Worm (Caenorhabditis elegans): ENCODE results near the gene ceh-99.
"Not testable (repeated sequence)": the region's sequence is repeated elsewhere in the genome, so short reads cannot be mapped to it uniquely, and the experiment has no call there.

ceh-99 gene

DNA sequence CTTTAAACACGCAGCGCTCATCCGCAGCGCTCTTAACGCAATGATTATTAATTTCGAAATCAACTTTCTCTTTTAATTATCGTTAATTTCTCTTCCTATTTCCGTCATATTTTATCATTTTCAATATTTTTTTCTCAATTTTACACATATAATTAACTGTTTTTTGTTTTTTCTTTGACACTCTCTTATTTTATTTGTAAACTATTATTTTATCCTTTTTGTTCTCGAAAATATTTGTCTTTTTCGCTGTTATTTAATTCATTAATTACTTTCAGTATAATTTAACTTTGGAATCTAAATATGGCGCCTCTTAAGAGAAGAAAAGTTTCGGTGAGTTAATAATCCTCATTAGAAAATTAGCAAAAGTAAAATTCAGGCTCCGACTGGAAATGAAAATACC is 16.4 kb downstream of the ceh-99 start, which contains the start of gene F49C5.3:
Gene F49C5.3 (plus strand): TSS at position 301 of the 400 bp plus-strand sequence.
- TF ChIP-seq snpc-4, nhr-129, egl-27 (tag; optimal IDR thresholded peaks at IDR 0.05): not testable (repeated sequence)

ce11 chrII:12539395-12539794 is 19.6 kb downstream of the ceh-99 start:
- no peak for TF ChIP-seq Y55F3AM.14 (GFP tag; optimal IDR thresholded peaks at IDR 0.05)
- no peak for TF ChIP-seq nhr-23 (tag; optimal IDR thresholded peaks at IDR 0.05)
- no peak for TF ChIP-seq alr-1 (tag; optimal IDR thresholded peaks at IDR 0.05)
- no peak for TF ChIP-seq nhr-25 (tag; optimal IDR thresholded peaks at IDR 0.05)
- no peak for TF ChIP-seq elt-3 (tag; optimal IDR thresholded peaks at IDR 0.05)
- TF ChIP-seq lsy-2 (tag; optimal IDR thresholded peaks at IDR 0.05), result no peak

- TF ChIP-seq sma-3 (GFP tag; optimal IDR thresholded peaks at IDR 0.05) (peak; percentile 5), fos-1 (tag; optimal IDR thresholded peaks at IDR 0.05) (peak; percentile 39), nhr-21 (tag; optimal IDR thresholded peaks at IDR 0.05) (peak; percentile 7)
Observed at ce11 chrII:12541670-12542080, 21.9 kb downstream of the ceh-99 start.

DNA sequence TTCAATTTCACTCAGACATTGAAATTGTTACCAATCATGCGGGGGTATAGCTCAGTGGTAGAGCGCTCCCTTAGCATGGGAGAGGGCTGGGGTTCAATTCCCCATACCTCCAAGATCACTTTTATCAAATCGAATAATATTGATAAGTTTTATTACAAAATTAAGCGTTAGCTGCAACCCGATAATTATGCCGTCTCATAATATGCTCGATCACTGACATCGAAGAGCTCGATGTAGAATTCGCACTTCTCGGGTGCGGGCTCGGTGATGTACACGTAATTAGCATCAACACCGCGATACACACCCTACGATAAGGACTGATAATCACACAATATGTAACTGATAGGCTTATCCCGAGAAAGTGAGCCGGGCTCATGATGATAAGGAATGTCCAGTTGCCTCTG is 22.8 kb downstream of the ceh-99 start:
- TF ChIP-seq dmd-4 (tag; optimal IDR thresholded peaks at IDR 0.05), result no peak
- TF ChIP-seq fos-1 (tag; optimal IDR thresholded peaks at IDR 0.05), result peak; percentile 33

DNA sequence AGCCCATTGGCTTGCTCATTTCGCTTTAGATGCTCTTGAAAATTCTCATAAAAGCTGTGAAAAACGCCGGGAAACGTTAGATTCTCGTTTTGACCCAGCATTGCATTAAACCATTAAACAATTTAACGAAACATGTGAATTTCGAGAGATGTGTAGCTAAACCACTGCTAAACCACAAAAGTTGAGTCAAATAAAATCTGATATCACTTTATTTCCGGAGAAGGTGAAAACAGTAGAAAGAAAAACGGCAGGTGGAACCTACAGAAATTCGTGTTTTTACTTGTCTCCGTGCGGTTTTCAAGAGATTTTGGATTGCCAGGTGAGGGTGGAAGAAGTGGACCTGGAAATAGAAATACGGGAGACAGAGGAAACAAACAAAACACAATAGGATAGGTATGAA is 24.8 kb downstream of the ceh-99 start, which contains the start of gene F49C5.9:
Gene F49C5.9 (minus strand): TSS at position 101 of the 400 bp plus-strand sequence.
- TF ChIP-seq mab-5 (tag; optimal IDR thresholded peaks at IDR 0.05), result no peak
- TF ChIP-seq sma-9 (GFP tag; optimal IDR thresholded peaks at IDR 0.05), result no peak
- no peak for TF ChIP-seq sma-9 (tag; optimal IDR thresholded peaks at IDR 0.05)
- TF ChIP-seq blmp-1 (tag; optimal IDR thresholded peaks at IDR 0.05; ENCODE audit: insufficient read depth), result no peak
- TF ChIP-seq ztf-4 (tag; optimal IDR thresholded peaks at IDR 0.05), result no peak
- TF ChIP-seq gmeb-1 (tag; optimal IDR thresholded peaks at IDR 0.05), result no peak
- TF ChIP-seq R02D3.7 (tag; optimal IDR thresholded peaks at IDR 0.05), result no peak
- no peak for TF ChIP-seq nhr-77 (tag; optimal IDR thresholded peaks at IDR 0.05)
- no peak for TF ChIP-seq nhr-23 (tag; optimal IDR thresholded peaks at IDR 0.05)
- TF ChIP-seq nhr-6 (tag; optimal IDR thresholded peaks at IDR 0.05), result no peak
- TF ChIP-seq lin-13 (GFP tag; optimal IDR thresholded peaks at IDR 0.05), result no peak
- TF ChIP-seq nhr-10 (tag; optimal IDR thresholded peaks at IDR 0.05), result no peak
- no peak for TF ChIP-seq egl-27 (tag; optimal IDR thresholded peaks at IDR 0.05)
- TF ChIP-seq dmd-4 (tag; optimal IDR thresholded peaks at IDR 0.05), result no peak

DNA sequence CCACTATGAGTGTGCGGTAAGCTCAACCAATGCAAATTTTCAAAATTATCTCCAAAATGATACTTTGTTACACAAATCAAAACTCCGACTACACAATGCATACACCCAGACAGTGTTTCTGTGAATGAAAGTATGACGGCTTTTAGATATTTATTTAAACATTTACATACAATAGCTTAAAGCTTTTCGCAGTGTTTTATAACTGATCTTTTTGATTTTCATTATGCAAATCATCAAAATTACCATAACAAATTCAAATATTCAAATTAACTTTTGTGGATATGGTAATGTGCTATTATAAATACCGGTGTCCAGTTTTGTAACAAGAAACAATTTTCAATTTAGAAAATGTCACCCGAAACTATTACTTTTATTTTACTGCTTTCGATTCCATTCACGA is 26.6 kb downstream of the ceh-99 start, which contains the start of the genes F49C5.5 and F49C5.10:
Gene F49C5.5 (minus strand): TSS at position 101 of the 400 bp plus-strand sequence.
Gene F49C5.10 (plus strand): TSS at position 344 of the 400 bp plus-strand sequence.
- TF ChIP-seq lsy-2 (tag; optimal IDR thresholded peaks at IDR 0.05) (no peak), blmp-1 (tag; optimal IDR thresholded peaks at IDR 0.05; ENCODE audit: insufficient read depth) (no peak), nhr-21 (tag; optimal IDR thresholded peaks at IDR 0.05) (no peak)

DNA sequence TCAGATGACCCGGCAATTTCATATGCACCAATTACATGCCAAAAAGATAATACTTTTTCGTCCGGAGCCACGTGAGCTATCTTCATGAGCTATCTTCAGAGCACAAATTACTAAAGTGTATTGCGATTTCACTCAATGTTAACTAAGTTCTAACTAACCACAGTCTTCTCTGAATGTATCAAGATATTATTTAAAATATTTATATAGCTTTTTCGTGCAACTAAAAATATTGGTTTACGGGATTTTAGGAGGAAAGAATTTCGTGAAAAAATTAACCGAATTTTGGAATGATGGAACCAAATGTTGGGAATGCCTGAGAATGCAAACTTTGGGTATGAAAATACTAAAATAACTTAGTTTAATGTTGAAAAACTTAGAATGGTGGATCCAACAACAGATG is 27.8 kb downstream of the ceh-99 start, which contains the start of gene F49C5.16:
Gene F49C5.16 (plus strand): TSS at position 301 of the 400 bp plus-strand sequence.
- TF ChIP-seq lsy-2 (tag; optimal IDR thresholded peaks at IDR 0.05) (no peak), R02D3.7 (tag; optimal IDR thresholded peaks at IDR 0.05) (no peak), nhr-23 (tag; optimal IDR thresholded peaks at IDR 0.05) (no peak), lin-13 (GFP tag; optimal IDR thresholded peaks at IDR 0.05) (no peak), nhr-12 (tag; optimal IDR thresholded peaks at IDR 0.05) (no peak), crh-2 (tag; optimal IDR thresholded peaks at IDR 0.05) (no peak), lin-39 (tag; optimal IDR thresholded peaks at IDR 0.05) (no peak), ztf-4 (tag; optimal IDR thresholded peaks at IDR 0.05) (no peak), blmp-1 (tag; optimal IDR thresholded peaks at IDR 0.05; ENCODE audit: insufficient read depth) (no peak), C34F6.9 (tag; optimal IDR thresholded peaks at IDR 0.05) (no peak), peb-1 (tag; optimal IDR thresholded peaks at IDR 0.05) (no peak), sma-3 (GFP tag; optimal IDR thresholded peaks at IDR 0.05) (no peak), F13H6.1 (tag; optimal IDR thresholded peaks at IDR 0.05) (no peak), nhr-237 (tag; optimal IDR thresholded peaks at IDR 0.05) (no peak), nhr-11 (tag; optimal IDR thresholded peaks at IDR 0.05) (no peak), gmeb-1 (tag; optimal IDR thresholded peaks at IDR 0.05) (no peak), elt-1 (tag; optimal IDR thresholded peaks at IDR 0.05) (no peak), dmd-4 (tag; optimal IDR thresholded peaks at IDR 0.05) (no peak)
